Fruit fly (Drosophila melanogaster) whole organism: ENCODE measurements around the gene NK7.1.

Source experiments
- CG8478 ChIP-seq: fragments of >200 bp; optimal IDR thresholded peaks from 2 replicates; lab custom pipeline; 2018; ENCODE audit warnings: inconsistent platforms
- Dll ChIP-seq: fragments of >200 bp; optimal IDR thresholded peaks from 2 replicates; lab custom pipeline; 2017
- EcR ChIP-seq, 2 experiments: fragments of >200 bp; optimal IDR thresholded peaks; 2 replicates each; lab custom pipeline; 2017; ENCODE audit warnings: missing biosample characterization in 2 of 2, missing genetic modification characterization in 2 of 2, missing genetic modification reagents in 2 of 2
- pan ChIP-seq: fragments of >200 bp; optimal IDR thresholded peaks from 2 replicates; lab custom pipeline; 2017
- psq ChIP-seq: fragments of >200 bp; optimal IDR thresholded peaks from 2 replicates; lab custom pipeline; 2017
- usp ChIP-seq: fragments of >200 bp; optimal IDR thresholded peaks from 2 replicates; lab custom pipeline; 2017; ENCODE audit warnings: missing biosample characterization, missing genetic modification characterization, mixed read lengths

dm6 chr3R:14415679-14416078 is 42.9 kb upstream of the NK7.1 start:
- no peak for TF ChIP-seq pan (lab: Kevin White, UChicago)
- no peak for TF ChIP-seq Dll (lab: Kevin White, UChicago)
- no peak for TF ChIP-seq psq (lab: Kevin White, UChicago)
- TF ChIP-seq usp = no peak
- no peak for TF ChIP-seq CG8478 (lab: Kevin White, UChicago)
- no peak for TF ChIP-seq EcR (GFP tag; optimal IDR thresholded peaks at IDR 0.05; lab: Kevin White, UChicago)
